Worm (Caenorhabditis elegans): ENCODE results near the gene srg-50.

DNA sequence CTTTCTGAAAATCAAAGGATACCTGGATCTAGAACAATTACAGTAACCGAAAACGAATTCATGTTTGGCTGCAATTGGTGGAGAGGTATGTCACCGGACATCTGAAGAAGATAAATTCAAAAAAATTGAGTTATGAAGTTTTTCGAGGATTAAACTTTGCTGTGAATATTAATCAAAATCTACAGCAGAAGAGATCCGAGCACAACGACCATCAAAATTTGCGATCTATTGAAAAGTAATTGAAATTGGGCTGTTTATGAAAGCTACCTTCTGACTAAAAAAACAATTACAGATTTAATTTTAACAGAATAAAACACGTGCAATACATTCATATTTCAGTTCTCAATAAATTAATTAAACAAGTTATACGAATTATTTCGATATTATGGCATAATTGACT, 42.5 kb downstream of the srg-50 start, which contains the start of gene C06G3.8:
- TF ChIP-seq ztf-29 (GFP tag; IDR thresholded peaks at IDR 0.05), result no peak
- no peak for TF ChIP-seq med-1 (GFP tag; optimal IDR thresholded peaks at IDR 0.05; ENCODE audit: insufficient read depth)
- no peak for TF ChIP-seq klf-2 (GFP tag; conservative IDR thresholded peaks at IDR 0.05)
